Fruit fly (Drosophila melanogaster): ENCODE results near the gene CG42371.

Gene CG42371

DNA sequence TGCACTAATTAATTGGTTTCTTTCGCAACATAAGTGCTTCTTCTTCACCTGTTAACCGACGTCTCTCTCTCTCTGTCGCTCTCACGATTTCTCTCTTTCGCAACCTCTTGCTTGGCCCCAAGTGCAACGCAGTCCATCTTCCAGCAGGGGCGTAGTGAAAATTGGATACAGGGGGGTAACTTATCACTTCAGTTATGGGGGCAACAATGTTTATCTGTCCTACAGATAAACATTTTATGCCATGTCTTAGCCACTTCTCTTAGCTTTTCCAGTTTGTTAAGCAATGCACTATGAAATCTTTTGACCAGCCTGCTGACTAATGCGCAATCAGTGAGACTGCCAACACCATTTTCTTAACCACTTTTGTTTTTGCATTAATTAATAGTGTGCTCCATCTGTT lies 10.3 kb upstream of the CG42371 start (continued):
- peak; percentile 16 to 39 for TF ChIP-seq chif (GFP tag; optimal IDR thresholded peaks at IDR 0.05)
- TF ChIP-seq CG2202 (tag; optimal IDR thresholded peaks at IDR 0.05): no peak
- peak; percentile 35 for TF ChIP-seq tin (GFP tag; optimal IDR thresholded peaks at IDR 0.05)
- TF ChIP-seq ken (GFP tag; IDR thresholded peaks at IDR 0.05): 0 out of 3 replicates have a peak, but pooled peaks have one; percentile 3
- peak; percentile 64 for TF ChIP-seq Oli (tag; optimal IDR thresholded peaks at IDR 0.05)
- TF ChIP-seq Nf-YA (GFP tag; IDR thresholded peaks at IDR 0.05): peak; percentile 29
- no peak for TF ChIP-seq D (optimal IDR thresholded peaks at IDR 0.05)
- peak; percentile 0 for TF ChIP-seq D (GFP tag; optimal IDR thresholded peaks at IDR 0.05)
- TF ChIP-seq H15 (GFP tag; IDR thresholded peaks at IDR 0.05): peak; percentile 69; the same call in 2 of the 3 replicates
- TF ChIP-seq CG6683 (GFP tag; optimal IDR thresholded peaks at IDR 0.05): no peak
- TF ChIP-seq CG9437 (GFP tag; optimal IDR thresholded peaks at IDR 0.05): peak; percentile 19
- TF ChIP-seq C15 (GFP tag; IDR thresholded peaks at IDR 0.05): 0 out of 3 replicates have a peak, but pooled peaks have one; percentile 49
- TF ChIP-seq hb (GFP tag; IDR thresholded peaks at IDR 0.05; ENCODE audit: partially characterized antibody): no peak
- TF ChIP-seq CG12299 (tag; optimal IDR thresholded peaks at IDR 0.05): no peak
- peak; percentile 18; the same call in 1 of the 2 replicates for TF ChIP-seq Lim3 (GFP tag; IDR thresholded peaks at IDR 0.05)
- TF ChIP-seq ap (GFP tag; IDR thresholded peaks at IDR 0.05): peak; percentile 54
- 0 out of 2 replicates have a peak, but pooled peaks have one; percentile 24 for TF ChIP-seq ranshi (GFP tag; IDR thresholded peaks at IDR 0.05)
- peak; percentile 22 for TF ChIP-seq CG7786 (GFP tag; optimal IDR thresholded peaks at IDR 0.05)
- TF ChIP-seq CG10431 (GFP tag; optimal IDR thresholded peaks at IDR 0.05): no peak
- 0 out of 2 replicates have a peak, but pooled peaks have one; percentile 31 for TF ChIP-seq wor (GFP tag; IDR thresholded peaks at IDR 0.05)
- TF ChIP-seq sr (GFP tag; IDR thresholded peaks at IDR 0.05): peak; percentile 53; the same call in 1 of the 3 replicates
- no peak for TF ChIP-seq pb (GFP tag; optimal IDR thresholded peaks at IDR 0.05)
- TF ChIP-seq row (GFP tag; IDR thresholded peaks at IDR 0.05): peak; percentile 56
- no peak for TF ChIP-seq CG10565 (GFP tag; optimal IDR thresholded peaks at IDR 0.05)
- TF ChIP-seq ham (GFP tag; IDR thresholded peaks at IDR 0.05): no peak
- peak; percentile 22 for TF ChIP-seq D19A (tag; optimal IDR thresholded peaks at IDR 0.05)
- TF ChIP-seq CG3163 (GFP tag; optimal IDR thresholded peaks at IDR 0.05): no peak
- TF ChIP-seq CG13775 (GFP tag; optimal IDR thresholded peaks at IDR 0.05): no peak
- TF ChIP-seq Drgx (GFP tag; IDR thresholded peaks at IDR 0.05): peak; percentile 84
- TF ChIP-seq sens (GFP tag): peak; percentile 90
- peak; percentile 23 to 57 for TF ChIP-seq bsh (GFP tag; optimal IDR thresholded peaks at IDR 0.05)
- TF ChIP-seq fd96Cb (tag; optimal IDR thresholded peaks at IDR 0.05): peak; percentile 43
- peak; percentile 10; the same call in 1 of the 2 replicates for TF ChIP-seq sob (GFP tag; IDR thresholded peaks at IDR 0.05)
- peak; percentile 34 for TF ChIP-seq CG4424 (GFP tag; optimal IDR thresholded peaks at IDR 0.05)
- TF ChIP-seq CG11456 (GFP tag; IDR thresholded peaks at IDR 0.05): peak; percentile 57; the same call in 1 of the 3 replicates
- TF ChIP-seq Meics (GFP tag; optimal IDR thresholded peaks at IDR 0.05): peak; percentile 27
- TF ChIP-seq jigr1 (GFP tag; IDR thresholded peaks at IDR 0.05): no peak
- no peak for TF ChIP-seq HLH4C (GFP tag; IDR thresholded peaks at IDR 0.05; ENCODE audit: partially characterized antibody)
- TF ChIP-seq CG12769 (tag; optimal IDR thresholded peaks at IDR 0.05): peak; percentile 34
- no peak for TF ChIP-seq ac (GFP tag; optimal IDR thresholded peaks at IDR 0.05)
- no peak for TF ChIP-seq CG1832 (GFP tag; optimal IDR thresholded peaks at IDR 0.05)
- TF ChIP-seq Antp (GFP tag; optimal IDR thresholded peaks at IDR 0.05): peak; percentile 38
- TF ChIP-seq CG17361 (GFP tag; IDR thresholded peaks at IDR 0.05): 0 out of 3 replicates have a peak, but pooled peaks have one; percentile 22
- TF ChIP-seq Chrac-16 (GFP tag; optimal IDR thresholded peaks at IDR 0.05): peak; percentile 31
- peak; percentile 74 for TF ChIP-seq CG17328 (GFP tag; IDR thresholded peaks at IDR 0.05)
- peak; percentile 49 for TF ChIP-seq ind (GFP tag; optimal IDR thresholded peaks at IDR 0.05)
- peak; percentile 54 for TF ChIP-seq CG2875 (GFP tag; optimal IDR thresholded peaks at IDR 0.05)
- peak; percentile 34 for TF ChIP-seq gsb (GFP tag; IDR thresholded peaks at IDR 0.05)
- TF ChIP-seq Rfx (GFP tag; IDR thresholded peaks at IDR 0.05): peak; percentile 54; the same call in 1 of the 2 replicates
- TF ChIP-seq Oaz (GFP tag; IDR thresholded peaks at IDR 0.05): peak; percentile 36; the same call in 1 of the 2 replicates
- peak; percentile 21 for TF ChIP-seq CoRest (tag; optimal IDR thresholded peaks at IDR 0.05)

Data from whole organism, embryonic.